Fruit fly (Drosophila melanogaster): ENCODE measurements around the gene Zip71B.

- TF ChIP-seq Chrac-16 (GFP tag; optimal IDR thresholded peaks at IDR 0.05) (no peak), CG8924 (tag; optimal IDR thresholded peaks at IDR 0.05) (no peak), CG10431 (GFP tag; optimal IDR thresholded peaks at IDR 0.05) (no peak)
Measured at dm6 chr3L:14966199-14966858, 25.8 kb upstream of the Zip71B start.
